Fruit fly (Drosophila melanogaster) whole organism, prepupa: ENCODE results near the gene rump.

Source experiments
- Blimp-1 ChIP-seq: fragments of 200-800 bp; sonication (Bioruptor generic); optimal IDR thresholded peaks from 3 replicates; lab custom pipeline; 2017; ENCODE audit warnings: missing biosample characterization, missing genetic modification characterization, mild to moderate bottlenecking, moderate library complexity, missing genetic modification reagents
- CG10631 ChIP-seq: fragments of 200-800 bp; sonication (Bioruptor generic); optimal IDR thresholded peaks from 2 replicates; lab custom pipeline; 2016; ENCODE audit warnings: missing biosample characterization, missing genetic modification characterization
- CG10669 ChIP-seq: fragments of 200-800 bp; sonication (Bioruptor generic); optimal IDR thresholded peaks from 3 replicates; lab custom pipeline; 2018; ENCODE audit warnings: missing biosample characterization, mild to moderate bottlenecking, missing genetic modification characterization, moderate library complexity
- CG11762 ChIP-seq: fragments of 200-800 bp; sonication (Bioruptor generic); optimal IDR thresholded peaks from 3 replicates; lab custom pipeline; 2016; ENCODE audit warnings: missing biosample characterization, missing genetic modification characterization; ENCODE audit not compliant: insufficient read depth
- CG11902 ChIP-seq: fragments of 200-800 bp; sonication (Bioruptor generic); optimal IDR thresholded peaks from 3 replicates; lab custom pipeline; 2016; ENCODE audit warnings: missing biosample characterization, missing genetic modification characterization
- CG15336 ChIP-seq: fragments of 200-800 bp; sonication (Bioruptor generic); IDR thresholded peaks from 2 replicates; pipeline ENCODE4 v1.3.6; 2022; ENCODE audit warnings: missing biosample characterization, missing genetic modification characterization
- CG1621 ChIP-seq: fragments of 200-800 bp; sonication (Bioruptor generic); optimal IDR thresholded peaks from 3 replicates; lab custom pipeline; 2018; ENCODE audit warnings: missing biosample characterization, mild to moderate bottlenecking, missing genetic modification characterization
- CG3032 ChIP-seq: fragments of 200-800 bp; optimal IDR thresholded peaks from 2 replicates; lab custom pipeline; 2019; ENCODE audit warnings: missing biosample characterization, mild to moderate bottlenecking, missing genetic modification characterization, moderate library complexity
- CG31627 ChIP-seq: fragments of 200-800 bp; sonication (Bioruptor generic); optimal IDR thresholded peaks from 3 replicates; lab custom pipeline; 2016; ENCODE audit warnings: missing biosample characterization, missing genetic modification characterization
- CG32006 ChIP-seq: fragments of 200-800 bp; sonication (Bioruptor generic); optimal IDR thresholded peaks from 3 replicates; lab custom pipeline; 2017; ENCODE audit warnings: missing biosample characterization, mild to moderate bottlenecking, missing genetic modification characterization
- CG34406 ChIP-seq: fragments of 200-800 bp; sonication (Bioruptor generic); optimal IDR thresholded peaks from 3 replicates; lab custom pipeline; 2016; ENCODE audit warnings: missing biosample characterization, missing genetic modification characterization
- CG3919 ChIP-seq: fragments of 200-800 bp; sonication (Bioruptor generic); optimal IDR thresholded peaks from 3 replicates; lab custom pipeline; 2016; ENCODE audit warnings: missing biosample characterization, missing genetic modification characterization
- CG6163 ChIP-seq: fragments of 200-800 bp; sonication (Bioruptor generic); IDR thresholded peaks from 3 replicates; pipeline ENCODE4 v1.3.6; 2022; ENCODE audit warnings: missing biosample characterization, missing genetic modification characterization
- CG6276 ChIP-seq: fragments of 200-800 bp; sonication (Bioruptor generic); optimal IDR thresholded peaks from 2 replicates; lab custom pipeline; 2017; ENCODE audit warnings: missing biosample characterization, mild to moderate bottlenecking, missing genetic modification characterization
- CG6792 ChIP-seq: fragments of 200-800 bp; sonication (Bioruptor generic); optimal IDR thresholded peaks from 3 replicates; lab custom pipeline; 2016; ENCODE audit warnings: missing biosample characterization, missing genetic modification characterization
- CG6808 ChIP-seq: fragments of 200-800 bp; sonication (Bioruptor generic); optimal IDR thresholded peaks from 3 replicates; lab custom pipeline; 2017; ENCODE audit warnings: missing biosample characterization, missing genetic modification characterization, mild to moderate bottlenecking, moderate library complexity, missing genetic modification reagents
- CG7368 ChIP-seq: fragments of 200-800 bp; sonication (Bioruptor generic); optimal IDR thresholded peaks from 3 replicates; lab custom pipeline; 2016; ENCODE audit warnings: missing biosample characterization, missing genetic modification characterization
- CG8119 ChIP-seq: fragments of 200-800 bp; sonication (Bioruptor generic); IDR thresholded peaks from 3 replicates; pipeline ENCODE4 v1.3.6; 2022; ENCODE audit warnings: missing biosample characterization, missing genetic modification characterization
- CG8319 ChIP-seq: fragments of 200-800 bp; sonication (Bioruptor generic); optimal IDR thresholded peaks from 3 replicates; lab custom pipeline; 2016; ENCODE audit warnings: missing biosample characterization, missing genetic modification characterization
- CG9139 ChIP-seq: fragments of 200-800 bp; sonication (Bioruptor generic); optimal IDR thresholded peaks from 3 replicates; lab custom pipeline; 2017; ENCODE audit warnings: missing biosample characterization, mild to moderate bottlenecking, missing genetic modification characterization
- Eip75B ChIP-seq: fragments of 200-800 bp; sonication (Bioruptor generic); optimal IDR thresholded peaks from 3 replicates; lab custom pipeline; 2016; ENCODE audit warnings: missing biosample characterization, missing genetic modification characterization
- Eip78C ChIP-seq: fragments of 200-800 bp; sonication (Bioruptor generic); peaks from one replicate; lab custom pipeline; 2016; ENCODE audit warnings: missing biosample characterization, missing genetic modification characterization
- Eip93F ChIP-seq: fragments of 200-800 bp; sonication (Bioruptor generic); optimal IDR thresholded peaks from 2 replicates; lab custom pipeline; 2016; ENCODE audit warnings: missing biosample characterization, mild to moderate bottlenecking, missing genetic modification characterization
- Ets96B ChIP-seq: fragments of 200-800 bp; optimal IDR thresholded peaks from 2 replicates; lab custom pipeline; 2019; ENCODE audit warnings: missing biosample characterization, mild to moderate bottlenecking, missing genetic modification characterization, moderate library complexity
- Gug ChIP-seq: fragments of 200-800 bp; sonication (Bioruptor generic); IDR thresholded peaks from 2 replicates; pipeline ENCODE4 v1.3.6; 2022; ENCODE audit warnings: missing biosample characterization, missing genetic modification characterization
- Hr39 ChIP-seq: fragments of 200-800 bp; sonication (Bioruptor generic); optimal IDR thresholded peaks from 2 replicates; lab custom pipeline; 2016; ENCODE audit warnings: missing biosample characterization, missing genetic modification characterization
- Sox14 ChIP-seq: fragments of 200-800 bp; sonication (Bioruptor generic); optimal IDR thresholded peaks from 3 replicates; lab custom pipeline; 2016; ENCODE audit warnings: missing biosample characterization, missing genetic modification characterization
- Sox15 ChIP-seq: fragments of 200-800 bp; sonication (Bioruptor generic); optimal IDR thresholded peaks from 3 replicates; lab custom pipeline; 2016; ENCODE audit warnings: missing biosample characterization, missing genetic modification characterization
- achi ChIP-seq: fragments of 200-800 bp; sonication (Bioruptor generic); optimal IDR thresholded peaks from 3 replicates; lab custom pipeline; 2016; ENCODE audit warnings: missing biosample characterization, missing genetic modification characterization
- acj6 ChIP-seq: fragments of 200-800 bp; sonication (Bioruptor generic); optimal IDR thresholded peaks from 3 replicates; lab custom pipeline; 2016; ENCODE audit warnings: missing biosample characterization, missing genetic modification characterization
- cyc ChIP-seq: fragments of 200-800 bp; sonication (Bioruptor generic); optimal IDR thresholded peaks from 3 replicates; lab custom pipeline; 2016; ENCODE audit warnings: missing biosample characterization, missing genetic modification characterization
- dac ChIP-seq: fragments of 200-800 bp; sonication (Bioruptor generic); optimal IDR thresholded peaks from 2 replicates; lab custom pipeline; 2017; ENCODE audit warnings: missing biosample characterization, mild to moderate bottlenecking, missing genetic modification characterization
- dsx ChIP-seq: fragments of 200-800 bp; optimal IDR thresholded peaks from 3 replicates; lab custom pipeline; 2019; ENCODE audit warnings: missing biosample characterization, mild to moderate bottlenecking, missing genetic modification characterization, moderate library complexity; ENCODE audit not compliant: poor library complexity, severe bottlenecking
- eg ChIP-seq: fragments of 200-800 bp; sonication (Bioruptor generic); IDR thresholded peaks from 3 replicates; pipeline ENCODE4 v1.3.6; 2022; ENCODE audit warnings: missing biosample characterization, missing genetic modification characterization
- esn ChIP-seq: fragments of 200-800 bp; sonication (Bioruptor generic); optimal IDR thresholded peaks from 2 replicates; lab custom pipeline; 2016; ENCODE audit warnings: missing biosample characterization, mild to moderate bottlenecking, missing genetic modification characterization, moderate library complexity
- fkh ChIP-seq: fragments of 200-800 bp; sonication (Bioruptor generic); optimal IDR thresholded peaks from 3 replicates; lab custom pipeline; 2017; ENCODE audit warnings: missing biosample characterization, mild to moderate bottlenecking, missing genetic modification characterization, moderate library complexity
- lz ChIP-seq: fragments of 200-800 bp; sonication (Bioruptor generic); optimal IDR thresholded peaks from 3 replicates; lab custom pipeline; 2016; ENCODE audit warnings: missing biosample characterization, missing genetic modification characterization
- net ChIP-seq: fragments of 200-800 bp; sonication (Bioruptor generic); optimal IDR thresholded peaks from 3 replicates; lab custom pipeline; 2016; ENCODE audit warnings: missing biosample characterization, missing genetic modification characterization
- salr ChIP-seq, 2 experiments: fragments of 200-800 bp; sonication (Bioruptor generic); optimal IDR thresholded peaks; 3 replicates each; lab custom pipeline; 2016 to 2018; ENCODE audit warnings: missing biosample characterization in 2 of 2, missing genetic modification characterization in 2 of 2, mild to moderate bottlenecking in 1 of 2
- svp ChIP-seq: fragments of 200-800 bp; sonication (Bioruptor generic); peaks from one replicate; lab custom pipeline; 2016; ENCODE audit warnings: missing biosample characterization, missing genetic modification characterization
- topi ChIP-seq: fragments of 200-800 bp; sonication (Bioruptor generic); optimal IDR thresholded peaks from 3 replicates; lab custom pipeline; 2016; ENCODE audit warnings: missing biosample characterization, missing genetic modification characterization
- vri ChIP-seq: fragments of 200-800 bp; sonication (Bioruptor generic); optimal IDR thresholded peaks from 3 replicates; lab custom pipeline; 2016; ENCODE audit warnings: missing biosample characterization, mild to moderate bottlenecking, missing genetic modification characterization

Gene rump

DNA sequence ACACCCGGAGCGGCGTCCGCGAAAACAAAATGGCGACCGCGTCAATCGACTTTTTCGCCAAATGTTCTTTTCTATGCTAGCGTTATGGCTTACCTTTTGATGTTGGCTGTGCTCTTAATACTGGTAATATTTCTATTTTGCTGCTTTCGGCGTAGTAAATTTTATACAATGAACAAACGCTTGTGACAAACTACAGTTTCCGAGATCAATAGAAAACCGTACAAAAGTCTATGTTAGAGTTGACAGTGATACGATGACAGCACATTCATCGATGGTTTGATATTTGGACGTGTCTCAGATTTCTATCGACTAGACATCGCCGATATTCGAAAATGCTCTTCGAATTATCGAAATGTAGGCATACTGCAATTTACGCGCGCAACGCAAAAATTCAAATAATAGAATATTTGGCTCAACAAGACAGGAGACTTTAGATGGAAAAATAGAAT, at the start of gene rump:
TSS of gene rump (minus strand) at position 255 of the 449 bp plus-strand sequence.
- no peak for TF ChIP-seq salr (GFP tag; optimal IDR thresholded peaks at IDR 0.05; lab: Kevin White, UChicago)
- no peak for TF ChIP-seq Eip75B (GFP tag; lab: Kevin White, UChicago)
- peak; percentile 93 for TF ChIP-seq CG1621 (tag; lab: Kevin White, UChicago)
- TF ChIP-seq dsx (GFP tag; lab: Kevin White, UChicago): peak; percentile 15
- TF ChIP-seq CG6808: no peak
- peak; percentile 25 for TF ChIP-seq Eip78C (GFP tag; lab: Kevin White, UChicago)
- TF ChIP-seq CG6276 (GFP tag; lab: Kevin White, UChicago): no peak
- TF ChIP-seq svp (GFP tag; lab: Kevin White, UChicago): no peak
- TF ChIP-seq net (GFP tag; lab: Kevin White, UChicago): no peak
- peak; percentile 2 for TF ChIP-seq esn (GFP tag; lab: Kevin White, UChicago)
- TF ChIP-seq Hr39 (GFP tag; lab: Kevin White, UChicago): no peak
- TF ChIP-seq Sox14: peak; percentile 21
- TF ChIP-seq Eip93F (GFP tag; lab: Kevin White, UChicago): no peak
- TF ChIP-seq CG32006: no peak
- TF ChIP-seq CG9139 (GFP tag; lab: Kevin White, UChicago): no peak
- TF ChIP-seq CG6163 (GFP tag; lab: Robert Waterston, UW): no peak

DNA sequence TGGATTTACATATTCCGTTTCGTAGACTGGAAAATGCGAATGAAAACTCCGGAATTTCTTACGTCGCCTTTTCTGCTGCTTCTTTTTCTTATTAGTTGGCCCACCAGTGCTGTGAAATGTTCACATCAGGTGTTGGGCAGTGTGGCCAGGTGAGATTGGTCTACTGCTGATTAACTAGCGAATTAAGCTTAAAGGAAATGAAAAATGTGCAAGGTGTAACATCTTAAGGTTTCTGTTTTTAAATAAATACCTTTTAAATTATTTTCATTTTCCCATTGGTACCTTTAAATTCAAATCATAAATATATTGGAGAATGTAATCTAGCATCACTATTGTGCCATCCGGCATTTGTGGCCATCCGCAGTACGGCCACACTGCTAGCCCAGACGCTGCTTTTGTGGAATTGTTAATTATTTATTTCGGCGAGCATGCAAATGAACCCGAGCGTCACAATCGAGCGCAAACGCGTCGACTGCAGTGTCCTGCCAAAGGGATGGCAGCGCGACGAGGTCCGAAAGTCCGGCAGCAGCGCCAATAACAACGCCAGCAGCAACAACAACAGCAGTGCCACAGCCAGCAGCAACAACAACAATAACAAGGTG, 49.4 kb upstream of the rump start, which contains the start of the genes AP-1mu and MBD-like:
TSS of gene AP-1mu (minus strand) at position 113 of the 602 bp plus-strand sequence.
TSS of gene MBD-like (plus strand) at position 348 of the 602 bp plus-strand sequence.
- TF ChIP-seq esn (GFP tag; lab: Kevin White, UChicago): peak; percentile 73
- peak; percentile 78 for TF ChIP-seq lz (GFP tag; lab: Kevin White, UChicago)
- peak; percentile 78 for TF ChIP-seq Sox14
- TF ChIP-seq Sox15: peak; percentile 34
- TF ChIP-seq CG6163 (GFP tag; lab: Robert Waterston, UW): 0 out of 3 replicates have a peak, but pooled peaks have one; percentile 36
- TF ChIP-seq topi (GFP tag; lab: Kevin White, UChicago): peak; percentile 67
- peak; percentile 75 for TF ChIP-seq Hr39 (GFP tag; lab: Kevin White, UChicago)
- TF ChIP-seq Ets96B: peak; percentile 41
- TF ChIP-seq CG6792 (GFP tag; lab: Kevin White, UChicago): peak; percentile 45
- peak; percentile 82 for TF ChIP-seq CG31627
- TF ChIP-seq Gug (GFP tag; lab: Robert Waterston, UW): no peak; the same call in 1 of the 2 replicates
- no peak for TF ChIP-seq CG7368
- peak; percentile 67 for TF ChIP-seq CG3919 (GFP tag; lab: Kevin White, UChicago)
- TF ChIP-seq CG15336: 0 out of 2 replicates have a peak, but pooled peaks have one; percentile 13
- peak; percentile 75 for TF ChIP-seq cyc
- TF ChIP-seq net (GFP tag; lab: Kevin White, UChicago): no peak
- TF ChIP-seq eg (GFP tag; lab: Robert Waterston, UW): peak; percentile 61; the same call in 2 of the 3 replicates
- TF ChIP-seq dac (GFP tag; lab: Kevin White, UChicago): no peak
- TF ChIP-seq CG11762 (GFP tag; lab: Kevin White, UChicago): no peak
- no peak for TF ChIP-seq fkh (GFP tag; lab: Kevin White, UChicago)
- TF ChIP-seq vri (GFP tag; lab: Kevin White, UChicago): peak; percentile 52
- peak; percentile 58 for TF ChIP-seq CG1621 (tag; lab: Kevin White, UChicago)
- TF ChIP-seq CG9139 (GFP tag; lab: Kevin White, UChicago): no peak
- TF ChIP-seq CG11902 (GFP tag; lab: Kevin White, UChicago): peak; percentile 42
- no peak for TF ChIP-seq CG8319 (GFP tag; lab: Kevin White, UChicago)
- peak; percentile 72 for TF ChIP-seq CG10631 (GFP tag; lab: Kevin White, UChicago)
- TF ChIP-seq Blimp-1 (GFP tag; lab: Kevin White, UChicago): peak; percentile 31
- TF ChIP-seq CG8119 (GFP tag; lab: Robert Waterston, UW): 0 out of 3 replicates have a peak, but pooled peaks have one; percentile 36
- TF ChIP-seq acj6 (GFP tag; lab: Kevin White, UChicago): peak; percentile 67
- peak; percentile 68 for TF ChIP-seq CG3032
- TF ChIP-seq CG6808: no peak
- peak; percentile 58 for TF ChIP-seq achi (GFP tag; lab: Kevin White, UChicago)
- TF ChIP-seq CG10669 (GFP tag; lab: Kevin White, UChicago): no peak
- peak; percentile 41 for TF ChIP-seq CG34406
- TF ChIP-seq CG6276 (GFP tag; lab: Kevin White, UChicago): no peak
- TF ChIP-seq, all 60 proteins: peak for 24
